Worm (Caenorhabditis elegans) whole organism, L4 larva: ENCODE data around the gene srxa-6.

Experiments
- F26F4.8 ChIP-seq: fragments of 200-800 bp; sonication (Bioruptor generic); conservative IDR thresholded peaks from 2 replicates; pipeline ENCODE4 v1.3.6; 2022; ENCODE audit warnings: missing genetic modification characterization, missing compliant biosample characterization
- T26A8.4 ChIP-seq: fragments of 200-800 bp; sonication (Bioruptor generic); IDR thresholded peaks from 2 replicates; pipeline ENCODE4 v1.3.6; 2022; ENCODE audit warnings: missing genetic modification characterization, missing compliant biosample characterization
- Y105C5A.15 ChIP-seq: fragments of 200-800 bp; sonication (Bioruptor generic); IDR thresholded peaks from 2 replicates; pipeline ENCODE4 v1.3.6; 2022; ENCODE audit warnings: missing genetic modification characterization, missing compliant biosample characterization
- Y5F2A.4 ChIP-seq: fragments of 200-800 bp; sonication (Bioruptor generic); optimal IDR thresholded peaks from 2 replicates; lab custom pipeline; 2018; ENCODE audit warnings: mild to moderate bottlenecking, missing genetic modification characterization, missing compliant biosample characterization
- Y75B8A.6 ChIP-seq: fragments of 200-800 bp; sonication (Bioruptor generic); IDR thresholded peaks from 2 replicates; pipeline ENCODE4 v1.3.6; 2022; ENCODE audit warnings: missing genetic modification reagents, missing genetic modification characterization, missing compliant biosample characterization
- aha-1 ChIP-seq: fragments of 150-350 bp; peaks from one replicate; lab custom pipeline; 2014; ENCODE audit warnings: missing biosample characterization, missing genetic modification characterization
- ceh-20 ChIP-seq: fragments of 200-800 bp; sonication (Bioruptor generic); IDR thresholded peaks from 2 replicates; pipeline ENCODE4 v1.3.6; 2022; ENCODE audit warnings: missing genetic modification reagents, missing genetic modification characterization, missing compliant biosample characterization
- ceh-28 ChIP-seq: fragments of 150-350 bp; optimal IDR thresholded peaks from 2 replicates; lab custom pipeline; 2014; ENCODE audit warnings: missing biosample characterization, missing genetic modification reagents, missing genetic modification characterization
- ceh-32 ChIP-seq: sonication (generic microtip); optimal IDR thresholded peaks from 2 replicates; lab custom pipeline; 2016; ENCODE audit warnings: mild to moderate bottlenecking, missing genetic modification characterization, missing compliant biosample characterization; ENCODE audit not compliant: poor library complexity
- ceh-44 ChIP-seq: fragments of 200-800 bp; sonication (Bioruptor generic); IDR thresholded peaks from 2 replicates; pipeline ENCODE4 v1.3.6; 2022; ENCODE audit warnings: missing genetic modification reagents, missing genetic modification characterization, missing compliant biosample characterization
- ceh-82 ChIP-seq: sonication (generic microtip); optimal IDR thresholded peaks from 2 replicates; lab custom pipeline; 2017; ENCODE audit warnings: missing biosample characterization, missing genetic modification characterization
- ces-1 ChIP-seq: fragments of 150-350 bp; sonication (generic microtip); optimal IDR thresholded peaks from 4 replicates; lab custom pipeline; 2014; ENCODE audit warnings: missing biosample characterization, missing genetic modification reagents, missing genetic modification characterization
- ctbp-1 ChIP-seq: fragments of 200-800 bp; sonication (Bioruptor generic); IDR thresholded peaks from 2 replicates; pipeline ENCODE4 v1.3.6; 2022; ENCODE audit warnings: missing genetic modification reagents, missing genetic modification characterization, missing compliant biosample characterization
- daf-12 ChIP-seq: fragments of 150-350 bp; optimal IDR thresholded peaks from 2 replicates; lab custom pipeline; 2014; ENCODE audit warnings: missing biosample characterization, missing genetic modification reagents, missing genetic modification characterization
- daf-19 ChIP-seq: fragments of 200-800 bp; sonication (Bioruptor generic); conservative IDR thresholded peaks from 2 replicates; pipeline ENCODE4 v1.3.6; 2022; ENCODE audit warnings: missing genetic modification characterization, missing compliant biosample characterization
- daf-8 ChIP-seq: fragments of 200-800 bp; sonication (Bioruptor generic); IDR thresholded peaks from 2 replicates; pipeline ENCODE4 v1.3.6; 2022; ENCODE audit warnings: missing genetic modification characterization, missing compliant biosample characterization
- dpl-1 ChIP-seq: fragments of 150-350 bp; optimal IDR thresholded peaks from 2 replicates; lab custom pipeline; 2014; ENCODE audit warnings: missing biosample characterization, missing genetic modification reagents, missing genetic modification characterization
- duxl-1 ChIP-seq: sonication (generic microtip); optimal IDR thresholded peaks from 2 replicates; lab custom pipeline; 2016; ENCODE audit warnings: mild to moderate bottlenecking, missing genetic modification characterization, moderate library complexity, missing compliant biosample characterization; ENCODE audit not compliant: poor library complexity
- dve-1 ChIP-seq: sonication (generic microtip); optimal IDR thresholded peaks from 2 replicates; lab custom pipeline; 2017; ENCODE audit warnings: antibody characterized with exemption, mild to moderate bottlenecking, missing genetic modification characterization, missing compliant biosample characterization; ENCODE audit not compliant: insufficient read depth
- hif-1 ChIP-seq, 2 experiments: sonication (generic microtip); optimal IDR thresholded peaks; 2 replicates each; lab custom pipeline; 2016 to 2017; ENCODE audit warnings: missing compliant biosample characterization in 2 of 2, missing genetic modification characterization in 2 of 2, missing genetic modification reagents in 2 of 2, missing genotype in 2 of 2, mild to moderate bottlenecking in 1 of 2
- hlh-30 ChIP-seq: sonication (generic microtip); optimal IDR thresholded peaks from 2 replicates; lab custom pipeline; 2017; ENCODE audit warnings: antibody characterized with exemption, mild to moderate bottlenecking, missing genetic modification characterization, missing compliant biosample characterization; ENCODE audit not compliant: insufficient read depth
- hmg-1.1 ChIP-seq: fragments of 200-800 bp; sonication (Bioruptor generic); IDR thresholded peaks from 2 replicates; pipeline ENCODE4 v1.3.6; 2022; ENCODE audit warnings: missing genetic modification reagents, missing genetic modification characterization, missing compliant biosample characterization
- jun-1 ChIP-seq: fragments of 150-350 bp; optimal IDR thresholded peaks from 2 replicates; lab custom pipeline; 2014; ENCODE audit warnings: missing biosample characterization, missing genetic modification reagents, missing genetic modification characterization
- lim-7 ChIP-seq: fragments of 200-800 bp; sonication (Bioruptor generic); IDR thresholded peaks from 2 replicates; pipeline ENCODE4 v1.3.6; 2022; ENCODE audit warnings: missing genetic modification characterization, missing compliant biosample characterization
- lin-38 ChIP-seq: fragments of 200-800 bp; sonication (Bioruptor generic); IDR thresholded peaks from 2 replicates; pipeline ENCODE4 v1.3.6; 2022; ENCODE audit warnings: missing genetic modification reagents, missing genetic modification characterization, missing compliant biosample characterization
- lin-39 ChIP-seq: fragments of 150-350 bp; optimal IDR thresholded peaks from 2 replicates; lab custom pipeline; 2014; ENCODE audit warnings: missing biosample characterization, missing genetic modification reagents, missing genetic modification characterization
- madf-5 ChIP-seq, 2 experiments: fragments of 200-800 bp; sonication (Bioruptor generic); IDR thresholded peaks; 2 replicates each; pipeline ENCODE4 v1.3.6; 2022; ENCODE audit warnings: missing compliant biosample characterization in 2 of 2, missing genetic modification characterization in 2 of 2
- mdl-1 ChIP-seq, 2 experiments: fragments of 150-350 bp in 1 of 2; sonication (generic microtip) in 1 of 2; optimal IDR thresholded peaks; 2 replicates each; lab custom pipeline; 2014 to 2017; ENCODE audit warnings: missing biosample characterization in 2 of 2, missing genetic modification characterization in 2 of 2
- mep-1 ChIP-seq: fragments of 150-350 bp; sonication (generic microtip); optimal IDR thresholded peaks from 3 replicates; lab custom pipeline; 2014; ENCODE audit warnings: missing biosample characterization, missing genetic modification characterization
- mes-2 ChIP-seq: sonication (generic microtip); optimal IDR thresholded peaks from 2 replicates; lab custom pipeline; 2016; ENCODE audit warnings: missing genotype, mild to moderate bottlenecking, missing genetic modification characterization, missing compliant biosample characterization; ENCODE audit not compliant: poor library complexity, severe bottlenecking
- mxl-2 ChIP-seq: fragments of 200-800 bp; sonication (Bioruptor generic); conservative IDR thresholded peaks from 2 replicates; pipeline ENCODE4 v1.3.6; 2022; ENCODE audit warnings: missing genetic modification reagents, missing genetic modification characterization, missing compliant biosample characterization
- nhr-102 ChIP-seq: sonication (generic microtip); optimal IDR thresholded peaks from 2 replicates; lab custom pipeline; 2016; ENCODE audit warnings: mild to moderate bottlenecking, missing genetic modification characterization, moderate library complexity, missing compliant biosample characterization
- nhr-11 ChIP-seq: fragments of 150-350 bp; optimal IDR thresholded peaks from 2 replicates; lab custom pipeline; 2014; ENCODE audit warnings: missing biosample characterization, missing genetic modification characterization
- nhr-25 ChIP-seq: sonication (generic microtip); optimal IDR thresholded peaks from 2 replicates; lab custom pipeline; 2017; ENCODE audit warnings: missing genetic modification characterization, mild to moderate bottlenecking, missing compliant biosample characterization, antibody characterized with exemption, moderate library complexity, borderline replicate concordance; ENCODE audit not compliant: insufficient read depth
- nhr-28 ChIP-seq: fragments of 150-350 bp; optimal IDR thresholded peaks from 2 replicates; lab custom pipeline; 2014; ENCODE audit warnings: missing biosample characterization, missing genetic modification characterization
- nhr-48 ChIP-seq: sonication (generic microtip); optimal IDR thresholded peaks from 2 replicates; lab custom pipeline; 2016; ENCODE audit warnings: mild to moderate bottlenecking, missing genetic modification characterization, missing compliant biosample characterization
- nhr-6 ChIP-seq: fragments of 150-350 bp; optimal IDR thresholded peaks from 2 replicates; lab custom pipeline; 2014; ENCODE audit warnings: missing biosample characterization, missing genetic modification characterization
- pha-4 ChIP-seq, 2 experiments: fragments of 150-350 bp in 1 of 2; fragments of 200-800 bp in 1 of 2; sonication (Bioruptor generic) in 1 of 2; IDR thresholded peaks in 1 of 2; optimal IDR thresholded peaks in 1 of 2; 2 replicates each; pipeline versions ENCODE4 v1.3.6 to Lab custom; 2014 to 2022; ENCODE audit warnings: missing genetic modification characterization in 2 of 2, missing genetic modification reagents in 2 of 2, missing biosample characterization in 1 of 2, missing compliant biosample characterization in 1 of 2
- php-3 ChIP-seq: fragments of 200-800 bp; sonication (Bioruptor generic); IDR thresholded peaks from 2 replicates; pipeline ENCODE4 v1.3.6; 2022; ENCODE audit warnings: missing genetic modification reagents, missing genetic modification characterization, missing compliant biosample characterization
- sdz-12 ChIP-seq: fragments of 200-800 bp; sonication (Bioruptor generic); optimal IDR thresholded peaks from 2 replicates; lab custom pipeline; 2018; ENCODE audit warnings: mild to moderate bottlenecking, missing genetic modification characterization, missing compliant biosample characterization
- spr-1 ChIP-seq: sonication (generic microtip); optimal IDR thresholded peaks from 2 replicates; lab custom pipeline; 2016; ENCODE audit warnings: mild to moderate bottlenecking, missing genetic modification characterization, missing compliant biosample characterization
- tag-97 ChIP-seq: fragments of 200-800 bp; sonication (Bioruptor generic); IDR thresholded peaks from 2 replicates; pipeline ENCODE4 v1.3.6; 2022; ENCODE audit warnings: missing genetic modification characterization, missing compliant biosample characterization
- unc-62 ChIP-seq, 3 experiments: fragments of 150-350 bp in 1 of 3; sonication (generic microtip); optimal IDR thresholded peaks in 2 of 3; peaks in 1 of 3; 1 replicate in 1 of 3; 2 replicates in 2 of 3; lab custom pipeline; 2014 to 2017; ENCODE audit warnings: missing biosample characterization in 3 of 3, missing genetic modification characterization in 3 of 3, missing genetic modification reagents in 3 of 3, missing genotype in 1 of 3
- zfp-2 ChIP-seq: sonication (generic microtip); optimal IDR thresholded peaks from 2 replicates; lab custom pipeline; 2016; ENCODE audit warnings: mild to moderate bottlenecking, missing genetic modification characterization, missing compliant biosample characterization
- ztf-11 ChIP-seq: fragments of 150-350 bp; optimal IDR thresholded peaks from 2 replicates; lab custom pipeline; 2014; ENCODE audit warnings: missing biosample characterization, missing genetic modification characterization
- ztf-7 ChIP-seq: fragments of 150-350 bp; optimal IDR thresholded peaks from 2 replicates; lab custom pipeline; 2014; ENCODE audit warnings: missing biosample characterization, missing genetic modification characterization

The srxa-6 gene

DNA sequence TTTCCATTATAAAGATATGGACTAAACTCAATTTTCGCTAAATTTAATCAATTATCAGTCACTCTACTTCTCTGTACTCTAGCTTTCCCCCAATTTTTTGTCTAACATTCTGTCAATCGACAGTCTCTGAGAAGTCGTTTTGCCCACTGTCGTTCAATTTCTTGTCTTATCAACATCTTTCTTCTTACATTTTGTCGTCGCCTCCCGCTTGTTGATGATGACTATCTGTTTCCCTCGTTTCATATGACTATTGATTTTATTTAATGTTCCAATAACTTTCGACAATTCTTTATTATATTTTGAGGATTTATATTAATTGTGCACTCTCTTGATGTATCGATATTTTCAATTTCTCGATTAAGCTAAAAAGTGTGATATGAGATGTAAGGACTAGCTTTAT lies 44.1 kb downstream of the srxa-6 start (continued):
- TF ChIP-seq mep-1 (no peak), ctbp-1 (GFP tag; lab: Robert Waterston, UW) (no peak)

DNA sequence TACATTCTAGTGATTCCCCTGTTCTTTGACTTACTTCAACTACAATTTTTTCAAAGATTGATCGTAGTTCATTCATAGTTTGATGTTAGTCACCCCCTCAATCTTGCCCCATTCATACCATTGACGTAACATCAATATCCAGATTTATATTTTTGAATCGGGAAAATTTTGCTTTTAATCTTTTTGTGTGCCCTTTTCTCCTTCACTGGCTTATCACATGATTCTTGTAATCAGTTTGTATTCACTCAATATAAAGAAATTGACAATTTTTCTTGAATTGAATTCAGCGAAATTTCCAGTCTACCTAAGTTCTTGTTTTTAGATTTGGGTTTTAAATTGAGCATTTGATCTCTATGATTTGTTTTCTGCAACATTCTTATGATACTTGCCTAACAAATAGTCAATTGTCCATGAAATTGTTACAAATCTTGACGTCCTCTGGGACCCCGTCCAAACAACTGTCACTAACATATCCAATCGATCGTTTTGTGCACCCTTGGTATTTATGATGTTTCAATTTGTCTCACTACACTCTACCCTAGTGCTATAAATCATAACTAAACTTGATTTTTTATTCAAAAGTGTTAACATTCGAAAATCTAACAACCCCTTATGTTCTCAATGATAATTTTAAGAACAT lies 45.1 kb downstream of the srxa-6 start:
- TF ChIP-seq Y105C5A.15 (GFP tag; lab: Robert Waterston, UW) (no peak), hif-1 (tag; optimal IDR thresholded peaks at IDR 0.05; lab: Kevin White, UChicago) (no peak), nhr-48 (tag; lab: Kevin White, UChicago) (no peak), nhr-25 (no peak), tag-97 (GFP tag; lab: Robert Waterston, UW) (no peak), T26A8.4 (GFP tag; lab: Robert Waterston, UW) (no peak), ceh-44 (GFP tag; lab: Robert Waterston, UW) (no peak), ceh-20 (GFP tag; lab: Robert Waterston, UW) (0 out of 2 replicates have a peak, but pooled peaks have one; percentile 41), ztf-7 (tag; lab: Kevin White, UChicago) (no peak), dpl-1 (GFP tag; lab: Kevin White, UChicago) (no peak), mep-1 (no peak), ztf-11 (no peak), sdz-12 (GFP tag; lab: Kevin White, UChicago) (no peak), nhr-11 (no peak), mes-2 (tag; lab: Kevin White, UChicago) (no peak), ceh-82 (tag; lab: Kevin White, UChicago) (no peak), mdl-1 (tag; optimal IDR thresholded peaks at IDR 0.05; lab: Kevin White, UChicago) (no peak), nhr-102 (no peak), daf-8 (GFP tag; lab: Robert Waterston, UW) (no peak), lin-39 (tag; lab: Kevin White, UChicago) (no peak), ceh-28 (tag; lab: Kevin White, UChicago) (no peak), hlh-30 (peak; percentile 1), unc-62 (GFP tag; optimal IDR thresholded peaks at IDR 0.05 in 1 of 2; lab: Kevin White, UChicago) (peak in 1 of 2 experiments; percentile 1), unc-62 (tag; optimal IDR thresholded peaks at IDR 0.05; lab: Kevin White, UChicago) (no peak), aha-1 (tag; lab: Kevin White, UChicago) (peak; percentile 47), lim-7 (GFP tag; lab: Robert Waterston, UW) (no peak), jun-1 (tag; lab: Kevin White, UChicago) (no peak), spr-1 (tag; lab: Kevin White, UChicago) (no peak), dve-1 (tag; lab: Kevin White, UChicago) (no peak), ces-1 (no peak), mxl-2 (GFP tag; lab: Robert Waterston, UW) (no peak), daf-19 (GFP tag; lab: Robert Waterston, UW) (no peak), pha-4 (GFP tag; IDR thresholded peaks at IDR 0.05; lab: Robert Waterston, UW) (no peak), pha-4 (tag; optimal IDR thresholded peaks at IDR 0.05; lab: Kevin White, UChicago) (no peak), F26F4.8 (GFP tag; lab: Robert Waterston, UW) (no peak), madf-5 (GFP tag; IDR thresholded peaks at IDR 0.05; lab: Robert Waterston, UW) (no peak), Y75B8A.6 (GFP tag; lab: Robert Waterston, UW) (no peak), ceh-32 (no peak), php-3 (GFP tag; lab: Robert Waterston, UW) (no peak), nhr-6 (tag; lab: Kevin White, UChicago) (no peak), hmg-1.1 (no peak), duxl-1 (tag; lab: Kevin White, UChicago) (no peak), lin-38 (no peak), daf-12 (tag; lab: Kevin White, UChicago) (no peak), zfp-2 (tag; lab: Kevin White, UChicago) (no peak), Y5F2A.4 (GFP tag; lab: Kevin White, UChicago) (no peak), nhr-28 (tag; lab: Kevin White, UChicago) (peak; percentile 31)
